Fruit fly (Drosophila melanogaster) Kc167 (cell line): ENCODE measurements around the gene Ir10a.

Experiments used
- psq ChIP-seq: fragments of >200 bp; optimal IDR thresholded peaks from 2 replicates; lab custom pipeline; 2017; ENCODE audit warnings: missing external identifiers
- ttk ChIP-seq: sonication (Bioruptor generic); optimal IDR thresholded peaks from 2 replicates; lab custom pipeline; 2017; ENCODE audit warnings: missing external identifiers

- TF ChIP-seq ttk (lab: Kevin White, UChicago): no peak
- no peak for TF ChIP-seq psq (lab: Kevin White, UChicago)
Observed at dm6 chrX:11342771-11343170, 31.8 kb upstream of the Ir10a start.
